Fruit fly (Drosophila melanogaster): ENCODE results near the gene Ubr3.

Ubr3 gene

dm6 chrX:7976976-7977834 is 41.5 kb downstream of the Ubr3 start (continued):
- TF ChIP-seq salm (tag; optimal IDR thresholded peaks at IDR 0.05): no peak
- TF ChIP-seq Fer1 (GFP tag; optimal IDR thresholded peaks at IDR 0.05): no peak
- no peak for TF ChIP-seq Asciz (GFP tag; optimal IDR thresholded peaks at IDR 0.05)
- no peak for TF ChIP-seq CG11695 (GFP tag; IDR thresholded peaks at IDR 0.05)
- TF ChIP-seq sima (GFP tag; optimal IDR thresholded peaks at IDR 0.05): no peak
- TF ChIP-seq repo (GFP tag; optimal IDR thresholded peaks at IDR 0.05): no peak
- TF ChIP-seq HLHmδ (GFP tag; optimal IDR thresholded peaks at IDR 0.05): peak; percentile 44
- TF ChIP-seq CG14667 (GFP tag; IDR thresholded peaks at IDR 0.05): no peak
- no peak for TF ChIP-seq ap (GFP tag; IDR thresholded peaks at IDR 0.05)
- TF ChIP-seq HmgD (GFP tag; optimal IDR thresholded peaks at IDR 0.05): no peak
- TF ChIP-seq tll (GFP tag; optimal IDR thresholded peaks at IDR 0.05): peak in 1 of 2 experiments; percentile 54
- no peak for TF ChIP-seq jumu (GFP tag; optimal IDR thresholded peaks at IDR 0.05)
- TF ChIP-seq Dad (GFP tag; optimal IDR thresholded peaks at IDR 0.05): no peak
- TF ChIP-seq Antp (GFP tag; optimal IDR thresholded peaks at IDR 0.05): no peak
- peak; percentile 83 for TF ChIP-seq Ets65A (GFP tag)
- TF ChIP-seq ci (GFP tag; IDR thresholded peaks at IDR 0.05): no peak
- no peak for TF ChIP-seq zen2 (GFP tag; IDR thresholded peaks at IDR 0.05; ENCODE audit: partially characterized antibody)
- peak; percentile 51 for TF ChIP-seq Lpt (GFP tag; optimal IDR thresholded peaks at IDR 0.05)
- no peak for TF ChIP-seq Aef1 (GFP tag; IDR thresholded peaks at IDR 0.05)
- peak; percentile 75 for TF ChIP-seq CG1832 (GFP tag; optimal IDR thresholded peaks at IDR 0.05)
- TF ChIP-seq CG3838 (GFP tag; optimal IDR thresholded peaks at IDR 0.05): no peak
- peak; percentile 37 for TF ChIP-seq Med (GFP tag)
- TF ChIP-seq NC2α (GFP tag; optimal IDR thresholded peaks at IDR 0.05): no peak
- peak in 1 of 2 experiments; percentile 46 for TF ChIP-seq eve (GFP tag; optimal IDR thresholded peaks at IDR 0.05)
- TF ChIP-seq CG17912 (GFP tag; optimal IDR thresholded peaks at IDR 0.05): no peak
- TF ChIP-seq caup (GFP tag; optimal IDR thresholded peaks at IDR 0.05; ENCODE audit: severe bottlenecking): no peak
- no peak for TF ChIP-seq CG17186 (GFP tag; optimal IDR thresholded peaks at IDR 0.05)
- TF ChIP-seq Camta (GFP tag; optimal IDR thresholded peaks at IDR 0.05): no peak
- no peak for TF ChIP-seq bigmax (GFP tag; optimal IDR thresholded peaks at IDR 0.05)
- TF ChIP-seq CG16813 (GFP tag; IDR thresholded peaks at IDR 0.05; ENCODE audit: partially characterized antibody): no peak
- no peak for TF ChIP-seq CG14860 (GFP tag; IDR thresholded peaks at IDR 0.05; ENCODE audit: partially characterized antibody)
- TF ChIP-seq CG15696 (tag; optimal IDR thresholded peaks at IDR 0.05): no peak
- no peak for TF ChIP-seq Dll (GFP tag; IDR thresholded peaks at IDR 0.05; ENCODE audit: partially characterized antibody)
- TF ChIP-seq CG34376 (GFP tag; optimal IDR thresholded peaks at IDR 0.05): no peak

DNA sequence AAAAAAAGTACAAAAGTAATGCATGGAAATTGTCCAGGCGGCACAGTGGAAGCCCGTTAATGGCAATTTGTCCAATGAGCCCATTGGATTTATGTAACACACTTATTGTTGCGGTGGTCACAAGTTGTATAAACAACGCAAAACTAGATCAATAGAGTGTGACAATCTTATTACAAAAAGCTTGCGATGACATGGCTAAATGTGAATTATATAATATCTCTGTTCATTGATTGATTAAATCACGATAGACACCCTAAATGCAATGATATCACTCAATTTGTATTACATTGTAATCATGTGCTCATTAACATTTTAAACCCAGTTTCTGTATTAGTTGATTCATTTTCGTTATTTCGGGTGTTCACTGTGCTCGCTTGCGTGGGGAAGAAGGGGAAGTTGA is 42.3 kb downstream of the Ubr3 start:
- TF ChIP-seq repo (GFP tag; optimal IDR thresholded peaks at IDR 0.05) (no peak), az2 (GFP tag; optimal IDR thresholded peaks at IDR 0.05) (peak; percentile 8), CG12104 (GFP tag; optimal IDR thresholded peaks at IDR 0.05) (no peak), CG8924 (tag; optimal IDR thresholded peaks at IDR 0.05) (peak; percentile 9), kni (GFP tag; optimal IDR thresholded peaks at IDR 0.05) (no peak), Ssrp (tag; optimal IDR thresholded peaks at IDR 0.05) (peak; percentile 20), dm (GFP tag; optimal IDR thresholded peaks at IDR 0.05) (no peak), Dip3 (GFP tag; optimal IDR thresholded peaks at IDR 0.05) (no peak), CG17359 (tag; optimal IDR thresholded peaks at IDR 0.05) (peak; percentile 40), gem (tag; optimal IDR thresholded peaks at IDR 0.05) (peak; percentile 53), CG14441 (GFP tag; IDR thresholded peaks at IDR 0.05) (no peak), Blimp-1 (GFP tag; optimal IDR thresholded peaks at IDR 0.05) (peak; percentile 30), tx (GFP tag; optimal IDR thresholded peaks at IDR 0.05) (no peak), nerfin-1 (tag; optimal IDR thresholded peaks at IDR 0.05) (peak; percentile 13), CG2678 (tag; optimal IDR thresholded peaks at IDR 0.05) (peak; percentile 36), eve (GFP tag; optimal IDR thresholded peaks at IDR 0.05) (peak in 1 of 2 experiments; percentile 70), Dip2 (GFP tag; IDR thresholded peaks at IDR 0.05) (no peak), CG7357 (GFP tag; IDR thresholded peaks at IDR 0.05) (no peak)

Measured in whole organism, embryonic.